Worm (Caenorhabditis elegans) whole organism, midembryonic: ENCODE results near the gene erfa-3.

ENCODE experiments used
- T22C8.4 ChIP-seq: fragments of 200-800 bp; sonication (Bioruptor generic); IDR thresholded peaks from 2 replicates; pipeline ENCODE4 v1.3.6; 2022; ENCODE audit warnings: missing genetic modification characterization, missing compliant biosample characterization
- cog-1 ChIP-seq: sonication (generic microtip); optimal IDR thresholded peaks from 2 replicates; lab custom pipeline; 2016; ENCODE audit warnings: missing genetic modification characterization, missing compliant biosample characterization
- flt-1 ChIP-seq: fragments of 200-800 bp; sonication (Bioruptor generic); IDR thresholded peaks from 2 replicates; pipeline ENCODE4 v1.3.6; 2022; ENCODE audit warnings: missing genetic modification characterization, missing compliant biosample characterization

DNA sequence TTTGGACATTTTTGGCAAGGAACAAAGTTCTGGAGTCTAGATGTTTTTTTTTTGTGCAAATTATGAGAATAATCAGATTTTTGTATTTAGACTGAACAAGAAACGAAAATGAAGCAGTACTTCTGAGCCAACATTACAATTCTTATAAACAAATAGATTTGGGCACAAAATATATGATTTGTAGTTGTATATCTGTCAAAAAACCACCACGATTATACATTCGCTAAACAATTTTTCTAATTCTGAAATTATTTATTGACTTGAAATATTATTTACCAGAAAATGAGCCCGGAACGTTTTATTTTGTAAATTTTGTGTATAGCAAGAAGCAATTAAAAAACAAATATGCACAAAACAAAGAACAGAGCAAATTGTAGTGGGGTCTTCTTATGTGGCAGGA lies 41.4 kb downstream of the erfa-3 start:
- no peak for TF ChIP-seq flt-1 (GFP tag; lab: Robert Waterston, UW)
- no peak for TF ChIP-seq cog-1 (tag; lab: Kevin White, UChicago)
- TF ChIP-seq T22C8.4 (GFP tag; lab: Robert Waterston, UW), result no peak
